Fruit fly (Drosophila melanogaster): ENCODE results near the gene lush.

lush gene

dm6 chr3L:19642448-19643020 is 36.6 kb upstream of the lush start, which contains the start of gene Rnf146 (continued):
- TF ChIP-seq crol (GFP tag; IDR thresholded peaks at IDR 0.05), result peak; percentile 57; the same call in 1 of the 2 replicates
- no peak for TF ChIP-seq CG11093 (GFP tag; IDR thresholded peaks at IDR 0.05)
- peak; percentile 15 for TF ChIP-seq BEAF-32 (GFP tag; optimal IDR thresholded peaks at IDR 0.05)
- peak in 1 of 2 experiments; percentile 5 for TF ChIP-seq bsh (GFP tag; optimal IDR thresholded peaks at IDR 0.05)
- TF ChIP-seq CHES-1-like (GFP tag; optimal IDR thresholded peaks at IDR 0.05), result peak; percentile 13
- no peak for TF ChIP-seq ttk (GFP tag; IDR thresholded peaks at IDR 0.05)
- peak; percentile 40; the same call in 1 of the 3 replicates for TF ChIP-seq CG16813 (GFP tag; IDR thresholded peaks at IDR 0.05; ENCODE audit: partially characterized antibody)
- no peak for TF ChIP-seq en (GFP tag; optimal IDR thresholded peaks at IDR 0.05)
- no peak for TF ChIP-seq Six4 (GFP tag; optimal IDR thresholded peaks at IDR 0.05)
- TF ChIP-seq so (GFP tag; IDR thresholded peaks at IDR 0.05), result no peak
- no peak; the same call in 2 of the 3 replicates for TF ChIP-seq knrl (GFP tag; IDR thresholded peaks at IDR 0.05; ENCODE audit: partially characterized antibody)
- TF ChIP-seq D19B (GFP tag; optimal IDR thresholded peaks at IDR 0.05), result no peak
- no peak for TF ChIP-seq ab (GFP tag; optimal IDR thresholded peaks at IDR 0.05)
- TF ChIP-seq Elba2 (GFP tag; optimal IDR thresholded peaks at IDR 0.05), result no peak
- no peak for TF ChIP-seq CG14014 (GFP tag; IDR thresholded peaks at IDR 0.05)
- TF ChIP-seq tna (GFP tag; IDR thresholded peaks at IDR 0.05; ENCODE audit: partially characterized antibody), result no peak
- no peak for TF ChIP-seq da (GFP tag; optimal IDR thresholded peaks at IDR 0.05)
- TF ChIP-seq CG31441 (GFP tag; IDR thresholded peaks at IDR 0.05), result no peak
- TF ChIP-seq az2 (GFP tag; optimal IDR thresholded peaks at IDR 0.05), result no peak
- TF ChIP-seq Sin3A (optimal IDR thresholded peaks at IDR 0.05), result peak; percentile 2
- TF ChIP-seq Doc2 (GFP tag; IDR thresholded peaks at IDR 0.05), result no peak
- TF ChIP-seq CG8388 (GFP tag; optimal IDR thresholded peaks at IDR 0.05), result no peak
- TF ChIP-seq ERR (GFP tag; optimal IDR thresholded peaks at IDR 0.05), result no peak
- no peak for TF ChIP-seq Oli (tag; optimal IDR thresholded peaks at IDR 0.05)
- TF ChIP-seq CG6683 (GFP tag; optimal IDR thresholded peaks at IDR 0.05), result no peak
- no peak for TF ChIP-seq CG17328 (GFP tag; IDR thresholded peaks at IDR 0.05)
- TF ChIP-seq Side (GFP tag; optimal IDR thresholded peaks at IDR 0.05), result no peak
- TF ChIP-seq CG12744 (GFP tag; optimal IDR thresholded peaks at IDR 0.05), result no peak
- no peak for TF ChIP-seq CG8765 (GFP tag; IDR thresholded peaks at IDR 0.05)
- no peak for TF ChIP-seq Bdp1 (GFP tag; optimal IDR thresholded peaks at IDR 0.05)
- TF ChIP-seq hkb (optimal IDR thresholded peaks at IDR 0.05), result no peak
- TF ChIP-seq hkb (GFP tag; IDR thresholded peaks at IDR 0.05), result no peak
- TF ChIP-seq Usf (GFP tag; optimal IDR thresholded peaks at IDR 0.05), result no peak
- TF ChIP-seq tap (tag; optimal IDR thresholded peaks at IDR 0.05), result no peak
- TF ChIP-seq Lim3 (GFP tag; IDR thresholded peaks at IDR 0.05), result no peak
- no peak for TF ChIP-seq mirr (GFP tag; optimal IDR thresholded peaks at IDR 0.05)
- TF ChIP-seq wek (GFP tag; optimal IDR thresholded peaks at IDR 0.05), result no peak
- TF ChIP-seq CG7745 (tag; optimal IDR thresholded peaks at IDR 0.05), result no peak
- TF ChIP-seq ham (GFP tag; IDR thresholded peaks at IDR 0.05), result no peak
- no peak for TF ChIP-seq CG32767 (GFP tag; IDR thresholded peaks at IDR 0.05)
- TF ChIP-seq zfh1 (GFP tag; IDR thresholded peaks at IDR 0.05), result no peak
- TF ChIP-seq tll (GFP tag; optimal IDR thresholded peaks at IDR 0.05), result no peak
- TF ChIP-seq Dfd (GFP tag; optimal IDR thresholded peaks at IDR 0.05), result no peak
- TF ChIP-seq maf-S (GFP tag; optimal IDR thresholded peaks at IDR 0.05), result no peak
- TF ChIP-seq CG18011 (GFP tag; optimal IDR thresholded peaks at IDR 0.05), result no peak
- TF ChIP-seq CG9797 (GFP tag; optimal IDR thresholded peaks at IDR 0.05), result peak; percentile 89
- TF ChIP-seq CG6791 (GFP tag; IDR thresholded peaks at IDR 0.05; ENCODE audit: partially characterized antibody), result no peak
- no peak for TF ChIP-seq odd (GFP tag; optimal IDR thresholded peaks at IDR 0.05)
- no peak for TF ChIP-seq Ada2b (GFP tag; IDR thresholded peaks at IDR 0.05)
- no peak for TF ChIP-seq CG13123 (GFP tag; optimal IDR thresholded peaks at IDR 0.05)
- no peak for TF ChIP-seq Gsc (GFP tag; IDR thresholded peaks at IDR 0.05)
- TF ChIP-seq mld (GFP tag; IDR thresholded peaks at IDR 0.05; ENCODE audit: partially characterized antibody), result no peak
